Fruit fly (Drosophila melanogaster) whole organism, embryonic: ENCODE data around the gene Mco1.

Experiments used
- YL-1 ChIP-seq: fragments of 200-800 bp; sonication (Bioruptor generic); optimal IDR thresholded peaks from 3 replicates; lab custom pipeline; 2017; ENCODE audit warnings: missing biosample characterization, mild to moderate bottlenecking, missing genetic modification characterization
- chn ChIP-seq: fragments of 200-800 bp; sonication (Bioruptor generic); optimal IDR thresholded peaks from 2 replicates; lab custom pipeline; 2016; ENCODE audit warnings: missing biosample characterization, missing genetic modification characterization

DNA sequence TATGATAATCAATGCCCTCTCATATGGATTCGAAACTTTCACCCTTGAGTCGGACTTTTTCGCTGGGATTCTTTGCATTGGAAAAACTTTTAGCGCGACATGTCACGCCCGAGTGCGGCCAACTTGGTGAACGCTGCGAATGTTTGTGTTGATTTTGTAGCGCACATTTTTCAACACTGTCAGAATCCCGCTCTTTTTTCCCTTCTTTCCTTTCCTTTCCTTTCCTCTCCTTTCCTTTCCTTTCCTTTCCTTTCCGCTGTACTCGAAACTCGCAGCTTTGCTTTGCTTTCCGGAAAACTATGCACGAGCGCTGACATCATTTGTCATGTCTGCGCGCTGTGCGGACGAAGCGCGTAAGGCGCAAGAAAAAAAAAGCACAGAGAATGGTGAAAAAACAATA, 51.0 kb downstream of the Mco1 start:
- TF ChIP-seq YL-1 (no peak), chn (GFP tag; lab: Kevin White, UChicago) (no peak)
